Fruit fly (Drosophila melanogaster): Measurements from ENCODE around the gene CG31446.

CG31446 gene

DNA sequence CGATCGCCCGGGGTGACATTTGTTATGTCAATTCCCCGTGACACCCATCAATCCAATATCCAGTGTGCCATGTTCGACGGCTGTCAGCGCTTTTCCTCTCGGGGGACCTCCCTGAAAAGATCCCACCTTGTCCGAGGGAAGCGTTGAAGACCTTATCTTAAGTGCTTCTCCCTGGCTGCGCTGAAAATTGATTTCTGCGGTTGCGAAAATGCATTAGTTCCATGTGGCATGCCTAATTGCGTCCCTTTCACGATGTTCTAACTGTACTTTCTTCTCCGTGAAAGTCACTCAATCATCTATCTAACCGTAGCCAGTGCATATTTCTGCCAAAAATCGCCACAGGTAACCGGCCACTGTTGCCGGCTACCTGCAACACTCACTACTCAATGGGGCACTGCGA is 44.0 kb upstream of the CG31446 start:
- TF ChIP-seq gfzf (GFP tag; optimal IDR thresholded peaks at IDR 0.05), result no peak
- TF ChIP-seq CG34376 (GFP tag; optimal IDR thresholded peaks at IDR 0.05), result no peak
- peak; percentile 44 for TF ChIP-seq D (optimal IDR thresholded peaks at IDR 0.05)
- TF ChIP-seq D (GFP tag; optimal IDR thresholded peaks at IDR 0.05), result no peak
- peak; percentile 4 for TF ChIP-seq twi (tag; optimal IDR thresholded peaks at IDR 0.05)
- peak; percentile 19 for TF ChIP-seq CG15479 (GFP tag; optimal IDR thresholded peaks at IDR 0.05)
- no peak for TF ChIP-seq prd (optimal IDR thresholded peaks at IDR 0.05)
- peak; percentile 71; the same call in 1 of the 3 replicates for TF ChIP-seq prd (GFP tag; IDR thresholded peaks at IDR 0.05)
- TF ChIP-seq CG4404 (GFP tag; IDR thresholded peaks at IDR 0.05), result no peak
- TF ChIP-seq zen (tag; optimal IDR thresholded peaks at IDR 0.05), result peak; percentile 94
- no peak for TF ChIP-seq MBD-R2 (GFP tag; IDR thresholded peaks at IDR 0.05)
- TF ChIP-seq CG8924 (tag; optimal IDR thresholded peaks at IDR 0.05), result no peak

DNA sequence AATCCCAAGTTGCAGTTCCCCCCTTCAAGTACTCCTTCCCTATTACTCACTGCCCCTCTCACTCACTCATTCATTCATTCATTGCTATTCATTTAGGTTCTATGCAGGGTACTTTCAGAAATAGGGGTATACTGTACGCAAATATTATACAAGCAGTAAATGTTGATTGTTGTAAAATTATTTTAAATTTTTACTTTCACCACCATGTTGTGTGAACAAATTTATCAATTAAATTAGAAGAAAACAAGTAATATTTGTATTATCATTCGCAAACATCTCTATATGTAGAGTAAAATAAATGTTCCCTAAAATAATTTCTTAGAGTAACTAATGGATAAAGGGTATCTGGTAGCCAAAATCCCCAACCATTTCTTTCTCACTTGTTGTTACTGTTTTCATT is 42.6 kb upstream of the CG31446 start:
- peak; percentile 7 for TF ChIP-seq oc (tag; optimal IDR thresholded peaks at IDR 0.05)
- peak; percentile 56 for TF ChIP-seq CoRest (tag; optimal IDR thresholded peaks at IDR 0.05)
- TF ChIP-seq CG30020 (tag; optimal IDR thresholded peaks at IDR 0.05), result no peak
- TF ChIP-seq bsh (GFP tag; optimal IDR thresholded peaks at IDR 0.05), result peak in 1 of 2 experiments; percentile 73
- TF ChIP-seq CG33557 (GFP tag; optimal IDR thresholded peaks at IDR 0.05), result peak; percentile 35
- TF ChIP-seq dysf (GFP tag; IDR thresholded peaks at IDR 0.05), result 0 out of 3 replicates have a peak, but pooled peaks have one; percentile 15
- no peak for TF ChIP-seq prd (optimal IDR thresholded peaks at IDR 0.05)
- TF ChIP-seq prd (GFP tag; IDR thresholded peaks at IDR 0.05), result peak; percentile 7; the same call in 1 of the 3 replicates
- no peak for TF ChIP-seq odd (GFP tag; optimal IDR thresholded peaks at IDR 0.05)
- peak; percentile 32 for TF ChIP-seq wek (GFP tag; optimal IDR thresholded peaks at IDR 0.05)
- TF ChIP-seq gem (tag; optimal IDR thresholded peaks at IDR 0.05), result peak; percentile 66
- TF ChIP-seq Dip2 (GFP tag; IDR thresholded peaks at IDR 0.05), result no peak
- TF ChIP-seq Gug (GFP tag; IDR thresholded peaks at IDR 0.05), result no peak
- TF ChIP-seq sc (optimal IDR thresholded peaks at IDR 0.05), result no peak
- peak; percentile 27 for TF ChIP-seq sc (GFP tag; optimal IDR thresholded peaks at IDR 0.05)
- TF ChIP-seq CG12391 (tag; optimal IDR thresholded peaks at IDR 0.05), result peak; percentile 61
- TF ChIP-seq CG1603 (tag; optimal IDR thresholded peaks at IDR 0.05), result peak; percentile 16
- no peak for TF ChIP-seq nerfin-1 (tag; optimal IDR thresholded peaks at IDR 0.05)
- peak; percentile 8 for TF ChIP-seq CG7556 (GFP tag; optimal IDR thresholded peaks at IDR 0.05)
- no peak for TF ChIP-seq fd64A (GFP tag; optimal IDR thresholded peaks at IDR 0.05)
- TF ChIP-seq CG3726 (GFP tag; IDR thresholded peaks at IDR 0.05), result no peak
- peak; percentile 33; the same call in 2 of the 3 replicates for TF ChIP-seq row (GFP tag; IDR thresholded peaks at IDR 0.05)
- peak; percentile 13 for TF ChIP-seq CG8924 (tag; optimal IDR thresholded peaks at IDR 0.05)
- no peak for TF ChIP-seq ab (GFP tag; optimal IDR thresholded peaks at IDR 0.05)
- TF ChIP-seq D (optimal IDR thresholded peaks at IDR 0.05), result no peak
- TF ChIP-seq D (GFP tag; optimal IDR thresholded peaks at IDR 0.05), result peak; percentile 15
- TF ChIP-seq Drgx (GFP tag; IDR thresholded peaks at IDR 0.05), result no peak
- peak; percentile 63 for TF ChIP-seq CG10979 (tag; optimal IDR thresholded peaks at IDR 0.05)
- TF ChIP-seq D19A (tag; optimal IDR thresholded peaks at IDR 0.05), result peak; percentile 80
- 0 out of 3 replicates have a peak, but pooled peaks have one; percentile 7 for TF ChIP-seq CG7357 (GFP tag; IDR thresholded peaks at IDR 0.05)
- no peak for TF ChIP-seq CG5245 (GFP tag; optimal IDR thresholded peaks at IDR 0.05)
- peak; percentile 22 for TF ChIP-seq CG2202 (tag; optimal IDR thresholded peaks at IDR 0.05)
- no peak for TF ChIP-seq nerfin-2 (GFP tag; IDR thresholded peaks at IDR 0.05; ENCODE audit: partially characterized antibody)
- peak; percentile 41 for TF ChIP-seq CG11504 (tag; optimal IDR thresholded peaks at IDR 0.05)
- no peak for TF ChIP-seq CG5180 (GFP tag; optimal IDR thresholded peaks at IDR 0.05)
- peak; percentile 66 for TF ChIP-seq CG31441 (GFP tag; IDR thresholded peaks at IDR 0.05)
- no peak for TF ChIP-seq ro (GFP tag; IDR thresholded peaks at IDR 0.05)
- peak; percentile 21 for TF ChIP-seq CG7839 (tag; optimal IDR thresholded peaks at IDR 0.05)
- TF ChIP-seq lmd (GFP tag; IDR thresholded peaks at IDR 0.05), result peak; percentile 31; the same call in 1 of the 2 replicates
- peak; percentile 25 for TF ChIP-seq CG2678 (tag; optimal IDR thresholded peaks at IDR 0.05)
- peak; percentile 45 for TF ChIP-seq Oli (tag; optimal IDR thresholded peaks at IDR 0.05)
- no peak for TF ChIP-seq CG10209 (GFP tag; optimal IDR thresholded peaks at IDR 0.05)

Measured in whole organism, embryonic.